Worm (Caenorhabditis elegans) whole organism, L3 larva: ENCODE results near the gene C56G2.22.

Source experiments
- R02D3.7 ChIP-seq: fragments of 150-350 bp; optimal IDR thresholded peaks from 2 replicates; lab custom pipeline; 2014; ENCODE audit warnings: missing biosample characterization, missing genetic modification characterization
- ZK546.5 ChIP-seq: sonication (generic microtip); optimal IDR thresholded peaks from 2 replicates; lab custom pipeline; 2017; ENCODE audit warnings: missing biosample characterization, missing genetic modification characterization
- ama-1 ChIP-seq: fragments of 150-350 bp; optimal IDR thresholded peaks from 2 replicates; lab custom pipeline; 2018
- ceh-16 ChIP-seq: sonication (generic microtip); optimal IDR thresholded peaks from 2 replicates; lab custom pipeline; 2017; ENCODE audit warnings: missing biosample characterization, missing genetic modification characterization
- ceh-28 ChIP-seq: fragments of 150-350 bp; optimal IDR thresholded peaks from 2 replicates; lab custom pipeline; 2014; ENCODE audit warnings: missing biosample characterization, missing genetic modification reagents, missing genetic modification characterization
- ceh-82 ChIP-seq: fragments of 150-350 bp; optimal IDR thresholded peaks from 2 replicates; lab custom pipeline; 2014; ENCODE audit warnings: missing biosample characterization, missing genetic modification characterization
- daf-12 ChIP-seq: fragments of 150-350 bp; optimal IDR thresholded peaks from 2 replicates; lab custom pipeline; 2014; ENCODE audit warnings: missing biosample characterization, missing genetic modification reagents, missing genetic modification characterization
- egl-5 ChIP-seq: fragments of 150-350 bp; optimal IDR thresholded peaks from 2 replicates; lab custom pipeline; 2017; ENCODE audit warnings: missing biosample characterization, missing genetic modification reagents, missing genetic modification characterization, inconsistent platforms
- elt-2 ChIP-seq: sonication (generic microtip); optimal IDR thresholded peaks from 2 replicates; lab custom pipeline; 2016; ENCODE audit warnings: missing genetic modification reagents, mild to moderate bottlenecking, missing genetic modification characterization, missing compliant biosample characterization
- elt-3 ChIP-seq, 3 experiments: fragments of 150-350 bp in 1 of 3; sonication (generic microtip) in 2 of 3; optimal IDR thresholded peaks; 2 replicates in 2 of 3; 4 replicates in 1 of 3; lab custom pipeline; 2014 to 2017; ENCODE audit warnings: missing biosample characterization in 3 of 3, missing genetic modification characterization in 3 of 3
- eor-1 ChIP-seq, 2 experiments: fragments of 150-350 bp; optimal IDR thresholded peaks; 2 replicates each; lab custom pipeline; 2014 to 2018; ENCODE audit warnings: missing biosample characterization in 2 of 2, missing genetic modification characterization in 2 of 2
- fkh-2 ChIP-seq: fragments of 150-350 bp; optimal IDR thresholded peaks from 2 replicates; lab custom pipeline; 2014; ENCODE audit warnings: missing biosample characterization, missing genetic modification reagents, missing genetic modification characterization
- hmg-11 ChIP-seq: sonication (generic microtip); optimal IDR thresholded peaks from 2 replicates; lab custom pipeline; 2016; ENCODE audit warnings: missing genetic modification characterization, missing compliant biosample characterization
- jun-1 ChIP-seq: fragments of 150-350 bp; optimal IDR thresholded peaks from 2 replicates; lab custom pipeline; 2014; ENCODE audit warnings: missing biosample characterization, missing genetic modification reagents, missing genetic modification characterization
- lin-15B ChIP-seq: fragments of 150-350 bp; optimal IDR thresholded peaks from 2 replicates; lab custom pipeline; 2014; ENCODE audit warnings: missing biosample characterization, missing genetic modification characterization
- lin-39 ChIP-seq: fragments of 150-350 bp; optimal IDR thresholded peaks from 2 replicates; lab custom pipeline; 2018; ENCODE audit warnings: missing biosample characterization, missing genetic modification reagents, missing genetic modification characterization
- lsy-12 ChIP-seq: sonication (generic microtip); optimal IDR thresholded peaks from 2 replicates; lab custom pipeline; 2016; ENCODE audit warnings: mild to moderate bottlenecking, missing genetic modification characterization, missing compliant biosample characterization
- nhr-11 ChIP-seq: fragments of 150-350 bp; optimal IDR thresholded peaks from 2 replicates; lab custom pipeline; 2014; ENCODE audit warnings: missing biosample characterization, missing genetic modification characterization
- nhr-12 ChIP-seq: fragments of 150-350 bp; optimal IDR thresholded peaks from 2 replicates; lab custom pipeline; 2014; ENCODE audit warnings: missing biosample characterization, missing genetic modification characterization
- nhr-23 ChIP-seq: fragments of 150-350 bp; optimal IDR thresholded peaks from 2 replicates; lab custom pipeline; 2014; ENCODE audit warnings: missing biosample characterization, missing genetic modification reagents, missing genetic modification characterization
- nhr-237 ChIP-seq: fragments of 150-350 bp; optimal IDR thresholded peaks from 2 replicates; lab custom pipeline; 2014; ENCODE audit warnings: missing biosample characterization, missing genetic modification characterization
- nhr-25 ChIP-seq: sonication (generic microtip); optimal IDR thresholded peaks from 2 replicates; lab custom pipeline; 2017; ENCODE audit warnings: missing biosample characterization, missing genetic modification characterization
- nhr-28 ChIP-seq: fragments of 150-350 bp; optimal IDR thresholded peaks from 2 replicates; lab custom pipeline; 2014; ENCODE audit warnings: missing biosample characterization, missing genetic modification characterization
- nhr-43 ChIP-seq: sonication (generic microtip); optimal IDR thresholded peaks from 2 replicates; lab custom pipeline; 2016; ENCODE audit warnings: mild to moderate bottlenecking, missing genetic modification characterization, missing compliant biosample characterization; ENCODE audit not compliant: poor library complexity, severe bottlenecking
- nhr-76 ChIP-seq: fragments of 150-350 bp; sonication (generic microtip); optimal IDR thresholded peaks from 5 replicates; lab custom pipeline; 2014; ENCODE audit warnings: missing biosample characterization, missing genetic modification characterization
- nhr-77 ChIP-seq: fragments of 150-350 bp; optimal IDR thresholded peaks from 2 replicates; lab custom pipeline; 2014; ENCODE audit warnings: missing biosample characterization, missing genetic modification characterization
- pqm-1 ChIP-seq: fragments of 150-350 bp; optimal IDR thresholded peaks from 2 replicates; lab custom pipeline; 2017; ENCODE audit warnings: missing biosample characterization, missing genetic modification characterization, inconsistent platforms
- skn-1 ChIP-seq: fragments of 150-350 bp; optimal IDR thresholded peaks from 2 replicates; lab custom pipeline; 2014; ENCODE audit warnings: missing biosample characterization, missing genetic modification characterization
- snpc-4 ChIP-seq: fragments of 150-350 bp; optimal IDR thresholded peaks from 2 replicates; lab custom pipeline; 2014; ENCODE audit warnings: missing biosample characterization, missing genetic modification characterization
- tbx-2 ChIP-seq: sonication (generic microtip); optimal IDR thresholded peaks from 2 replicates; lab custom pipeline; 2016; ENCODE audit warnings: mild to moderate bottlenecking, missing genetic modification characterization, missing compliant biosample characterization
- unc-39 ChIP-seq: sonication (generic microtip); optimal IDR thresholded peaks from 4 replicates; lab custom pipeline; 2017; ENCODE audit warnings: missing biosample characterization, missing genetic modification characterization
- unc-62 ChIP-seq: fragments of 150-350 bp; sonication (generic microtip); optimal IDR thresholded peaks from 4 replicates; lab custom pipeline; 2014; ENCODE audit warnings: missing biosample characterization, missing genetic modification reagents, missing genetic modification characterization
- ztf-11 ChIP-seq: fragments of 150-350 bp; optimal IDR thresholded peaks from 2 replicates; lab custom pipeline; 2014; ENCODE audit warnings: missing biosample characterization, missing genetic modification characterization
- ztf-4 ChIP-seq: fragments of 150-350 bp; optimal IDR thresholded peaks from 2 replicates; lab custom pipeline; 2014; ENCODE audit warnings: missing biosample characterization, missing genetic modification characterization

The C56G2.22 gene

DNA sequence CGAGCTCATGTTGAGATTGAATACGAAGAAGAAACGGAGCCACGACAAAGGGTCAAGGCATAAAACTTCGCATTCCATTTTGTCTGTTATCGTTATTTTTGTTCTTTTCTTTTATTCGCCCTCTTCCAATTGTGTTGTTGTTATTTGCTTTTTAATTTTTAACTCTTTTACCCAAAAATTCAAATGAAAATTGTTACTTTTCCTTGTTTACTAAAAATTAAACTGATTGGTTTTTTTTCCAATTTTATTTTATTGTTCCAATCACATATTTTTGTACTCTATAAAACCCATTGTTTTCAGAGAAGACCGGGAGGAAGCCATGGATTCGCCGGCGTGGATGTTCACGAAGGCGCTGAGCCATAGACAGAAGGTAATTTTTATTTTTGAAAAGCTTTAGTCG, 34.2 kb downstream of the C56G2.22 start, which contains the start of gene C16A3.5:
Gene C16A3.5 (plus strand): TSS at position 301 of the 400 bp plus-strand sequence.
- TF ChIP-seq skn-1 (tag; lab: Kevin White, UChicago), result no peak
- no peak for TF ChIP-seq ztf-11
- TF ChIP-seq ceh-16 (tag; lab: Kevin White, UChicago), result no peak
- TF ChIP-seq lin-15B (tag; lab: Kevin White, UChicago), result no peak
- no peak for TF ChIP-seq eor-1 (tag; optimal IDR thresholded peaks at IDR 0.05; lab: Kevin White, UChicago)
- TF ChIP-seq nhr-25 (tag; lab: Kevin White, UChicago), result no peak
- TF ChIP-seq ama-1 (lab: Kevin White, UChicago), result no peak
- no peak for TF ChIP-seq ceh-82 (tag; lab: Kevin White, UChicago)
- TF ChIP-seq nhr-11 (tag; lab: Kevin White, UChicago), result no peak
- no peak for TF ChIP-seq fkh-2
- TF ChIP-seq nhr-12 (tag; lab: Kevin White, UChicago), result no peak
- no peak for TF ChIP-seq unc-62 (GFP tag; lab: Kevin White, UChicago)
- TF ChIP-seq tbx-2 (tag; lab: Kevin White, UChicago), result no peak
- no peak for TF ChIP-seq nhr-28 (tag; lab: Kevin White, UChicago)
- no peak for TF ChIP-seq elt-2 (tag; lab: Kevin White, UChicago)
- no peak for TF ChIP-seq lin-39 (tag; lab: Kevin White, UChicago)
- no peak for TF ChIP-seq hmg-11 (tag; lab: Kevin White, UChicago)
- no peak for TF ChIP-seq ZK546.5
- no peak for TF ChIP-seq jun-1 (tag; lab: Kevin White, UChicago)

DNA sequence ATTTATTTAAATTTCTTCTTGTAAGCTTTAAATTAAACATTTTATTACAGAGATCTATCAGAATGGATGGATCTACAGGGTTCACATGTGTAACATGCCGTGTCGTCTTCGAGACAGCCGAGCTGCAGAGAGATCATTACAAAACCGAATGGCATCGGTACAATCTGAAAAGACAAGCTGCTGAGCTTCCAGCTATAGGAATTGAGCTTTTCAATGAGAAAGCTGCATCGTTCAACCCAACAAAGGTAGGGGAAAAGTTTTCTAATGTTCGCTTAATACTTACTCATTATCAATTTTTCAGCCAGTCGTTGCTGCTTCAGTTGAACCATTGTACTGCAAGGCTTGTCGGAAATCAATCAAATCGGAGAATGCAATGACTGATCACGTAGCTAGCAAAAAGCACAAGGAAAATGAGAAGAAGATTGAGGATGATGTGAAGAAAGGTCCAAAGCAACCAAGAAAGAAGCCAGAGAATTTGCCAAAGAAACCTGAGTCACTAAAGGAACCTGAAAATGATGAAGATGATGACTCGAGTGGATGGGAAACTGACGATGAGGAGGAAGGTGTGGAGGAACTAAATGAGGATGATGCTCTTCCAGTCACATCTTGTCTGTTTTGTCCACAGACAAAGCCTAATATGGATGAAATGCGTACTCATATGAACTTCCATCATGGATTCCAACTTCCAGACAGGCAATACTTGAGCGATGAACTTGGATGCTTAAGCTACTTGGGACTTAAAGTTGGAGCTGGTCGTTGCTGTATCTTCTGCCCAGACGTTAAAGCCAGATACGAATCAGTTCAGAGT, 35.5 kb downstream of the C56G2.22 start, which contains the start of gene znf-622:
Gene znf-622 (plus strand): TSS at position 51 of the 808 bp plus-strand sequence.
- TF ChIP-seq daf-12 (tag; lab: Kevin White, UChicago), result no peak
- no peak for TF ChIP-seq skn-1 (tag; lab: Kevin White, UChicago)
- no peak for TF ChIP-seq nhr-76 (tag; lab: Kevin White, UChicago)
- no peak for TF ChIP-seq unc-39 (tag; lab: Kevin White, UChicago)
- TF ChIP-seq ztf-4 (tag; lab: Kevin White, UChicago), result no peak
- TF ChIP-seq egl-5, result no peak
- no peak for TF ChIP-seq ZK546.5
- no peak for TF ChIP-seq snpc-4 (tag; lab: Kevin White, UChicago)
- no peak for TF ChIP-seq nhr-77 (tag; lab: Kevin White, UChicago)
- no peak for TF ChIP-seq nhr-25 (tag; lab: Kevin White, UChicago)
- no peak for TF ChIP-seq lin-15B (tag; lab: Kevin White, UChicago)
- TF ChIP-seq elt-3 (tag; optimal IDR thresholded peaks at IDR 0.05; lab: Kevin White, UChicago), result no peak
- no peak for TF ChIP-seq R02D3.7 (tag; lab: Kevin White, UChicago)

DNA sequence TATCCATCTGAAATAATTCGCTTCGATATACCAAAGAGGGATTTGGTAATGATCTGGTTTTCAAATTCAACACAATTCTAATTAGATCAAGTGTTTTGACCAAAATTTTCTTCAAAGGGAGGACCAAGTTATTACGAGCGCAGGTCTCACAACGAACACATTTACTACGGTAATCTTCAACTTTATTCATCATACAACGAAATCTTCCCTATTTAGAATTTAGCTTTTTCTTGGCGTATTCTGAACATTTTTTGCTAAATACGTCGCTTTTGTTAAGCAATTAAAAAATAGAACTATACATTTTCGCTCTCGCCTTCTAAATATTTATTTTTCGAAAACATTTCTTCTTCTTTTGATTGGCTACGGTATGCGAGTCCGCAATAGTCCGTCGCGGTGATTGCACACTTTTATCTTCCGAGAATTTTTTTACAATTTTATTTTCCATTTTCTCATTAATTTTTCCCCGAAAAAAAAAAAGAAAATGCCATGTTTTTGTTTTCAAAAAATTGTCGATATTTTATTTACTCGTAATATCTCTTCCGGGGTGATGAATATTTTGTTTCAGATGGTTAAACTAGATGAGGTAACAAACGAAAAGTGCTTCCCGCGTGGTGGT, 36.8 kb downstream of the C56G2.22 start, which contains the start of gene let-716:
Gene let-716 (plus strand): TSS at position 566 of the 616 bp plus-strand sequence.
- TF ChIP-seq snpc-4 (tag; lab: Kevin White, UChicago) (no peak), nhr-237 (tag; lab: Kevin White, UChicago) (no peak), lin-15B (tag; lab: Kevin White, UChicago) (peak; percentile 24), nhr-23 (tag; lab: Kevin White, UChicago) (peak; percentile 22), pqm-1 (no peak), elt-2 (tag; lab: Kevin White, UChicago) (peak; percentile 7), ceh-28 (tag; lab: Kevin White, UChicago) (no peak)

DNA sequence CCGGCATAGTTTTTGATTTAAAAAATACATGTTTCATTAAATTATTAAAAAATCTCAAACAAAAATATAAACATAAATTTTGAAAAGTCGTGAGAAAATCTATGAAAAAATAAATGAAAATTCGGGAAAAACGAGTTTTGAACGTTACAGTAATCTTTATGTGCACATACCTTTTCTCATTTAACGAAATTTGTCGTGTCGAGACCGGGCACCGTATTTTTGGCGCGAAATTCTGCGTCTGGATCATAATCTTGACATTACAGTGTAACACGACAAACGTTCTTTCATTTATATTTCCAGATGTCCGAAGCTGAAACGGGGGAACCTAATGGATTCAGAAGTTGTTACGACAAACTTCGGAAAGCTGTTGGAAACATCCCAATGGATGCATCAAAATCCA, 43.3 kb downstream of the C56G2.22 start, which contains the start of gene C16A3.2:
Gene C16A3.2 (plus strand): TSS at position 301 of the 400 bp plus-strand sequence.
- no peak for TF ChIP-seq unc-62 (GFP tag; lab: Kevin White, UChicago)
- no peak for TF ChIP-seq elt-3 (tag; optimal IDR thresholded peaks at IDR 0.05; lab: Kevin White, UChicago)
- no peak for TF ChIP-seq nhr-43 (tag; lab: Kevin White, UChicago)
- TF ChIP-seq lsy-12, result no peak
- no peak for TF ChIP-seq hmg-11 (tag; lab: Kevin White, UChicago)
- no peak for TF ChIP-seq ceh-16 (tag; lab: Kevin White, UChicago)
- TF ChIP-seq ztf-4 (tag; lab: Kevin White, UChicago), result no peak
- TF ChIP-seq, all 47 proteins: peak for 0
